Fruit fly (Drosophila melanogaster) whole organism, prepupa: ENCODE data around the gene Bap111.

Experiments
- CG32006 ChIP-seq: fragments of 200-800 bp; sonication (Bioruptor generic); optimal IDR thresholded peaks from 3 replicates; lab custom pipeline; 2017; ENCODE audit warnings: missing biosample characterization, mild to moderate bottlenecking, missing genetic modification characterization
- CG6808 ChIP-seq: fragments of 200-800 bp; sonication (Bioruptor generic); optimal IDR thresholded peaks from 3 replicates; lab custom pipeline; 2017; ENCODE audit warnings: missing biosample characterization, missing genetic modification characterization, mild to moderate bottlenecking, moderate library complexity, missing genetic modification reagents
- Gug ChIP-seq: fragments of 200-800 bp; sonication (Bioruptor generic); IDR thresholded peaks from 2 replicates; pipeline ENCODE4 v1.3.6; 2022; ENCODE audit warnings: missing biosample characterization, missing genetic modification characterization
- Hr39 ChIP-seq: fragments of 200-800 bp; sonication (Bioruptor generic); optimal IDR thresholded peaks from 2 replicates; lab custom pipeline; 2016; ENCODE audit warnings: missing biosample characterization, missing genetic modification characterization
- OdsH ChIP-seq: fragments of 200-800 bp; sonication (Bioruptor generic); optimal IDR thresholded peaks from 3 replicates; lab custom pipeline; 2016; ENCODE audit warnings: missing biosample characterization, missing genetic modification characterization
- topi ChIP-seq: fragments of 200-800 bp; sonication (Bioruptor generic); optimal IDR thresholded peaks from 3 replicates; lab custom pipeline; 2016; ENCODE audit warnings: missing biosample characterization, missing genetic modification characterization

DNA sequence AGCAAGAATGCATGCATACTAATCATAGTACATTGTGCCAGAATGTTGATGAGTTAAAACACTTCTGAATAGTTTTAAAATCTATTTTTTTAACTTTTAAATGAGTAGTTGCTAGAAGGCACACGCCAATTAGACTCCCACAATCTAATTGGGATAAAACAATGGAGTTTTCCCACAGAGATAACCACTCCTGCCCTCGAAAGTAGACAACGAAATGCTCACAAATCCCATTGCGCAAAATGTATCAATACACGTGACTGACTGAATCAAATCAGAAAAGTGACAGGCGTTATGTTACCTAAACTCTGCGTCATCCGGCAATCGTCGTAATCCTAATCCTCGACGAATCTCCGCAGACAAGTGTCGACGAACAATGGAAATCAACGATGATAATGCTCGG, 31.3 kb upstream of the Bap111 start:
- TF ChIP-seq Gug (GFP tag; lab: Robert Waterston, UW), result no peak
- TF ChIP-seq Hr39 (GFP tag; lab: Kevin White, UChicago), result no peak
- TF ChIP-seq CG6808 (GFP tag; lab: Kevin White, UChicago), result no peak
- TF ChIP-seq topi (GFP tag; lab: Kevin White, UChicago), result no peak
- no peak for TF ChIP-seq CG32006 (GFP tag; lab: Kevin White, UChicago)
- TF ChIP-seq OdsH, result no peak
